Fruit fly (Drosophila melanogaster) whole organism, prepupa: ENCODE results near the gene hwt.
A peak's percentile ranks its signal among the peaks of the same experiment; 100 is the strongest.

ENCODE experiments used
- CG10669 ChIP-seq: fragments of 200-800 bp; sonication (Bioruptor generic); optimal IDR thresholded peaks from 3 replicates; lab custom pipeline; 2018; ENCODE audit warnings: missing biosample characterization, mild to moderate bottlenecking, missing genetic modification characterization, moderate library complexity
- CG11294 ChIP-seq: fragments of 200-800 bp; sonication (Bioruptor generic); IDR thresholded peaks from 2 replicates; pipeline ENCODE4 v1.3.6; 2022; ENCODE audit warnings: missing biosample characterization, missing genetic modification characterization
- CG11762 ChIP-seq: fragments of 200-800 bp; sonication (Bioruptor generic); optimal IDR thresholded peaks from 3 replicates; lab custom pipeline; 2016; ENCODE audit warnings: missing biosample characterization, missing genetic modification characterization; ENCODE audit not compliant: insufficient read depth
- CG11902 ChIP-seq: fragments of 200-800 bp; sonication (Bioruptor generic); optimal IDR thresholded peaks from 3 replicates; lab custom pipeline; 2016; ENCODE audit warnings: missing biosample characterization, missing genetic modification characterization
- CG15336 ChIP-seq: fragments of 200-800 bp; sonication (Bioruptor generic); IDR thresholded peaks from 2 replicates; pipeline ENCODE4 v1.3.6; 2022; ENCODE audit warnings: missing biosample characterization, missing genetic modification characterization
- CG1621 ChIP-seq: fragments of 200-800 bp; sonication (Bioruptor generic); optimal IDR thresholded peaks from 3 replicates; lab custom pipeline; 2018; ENCODE audit warnings: missing biosample characterization, mild to moderate bottlenecking, missing genetic modification characterization
- CG16779 ChIP-seq: fragments of 200-800 bp; sonication (Bioruptor generic); optimal IDR thresholded peaks from 3 replicates; lab custom pipeline; 2017; ENCODE audit warnings: missing biosample characterization, mild to moderate bottlenecking, missing genetic modification characterization
- CG3032 ChIP-seq: fragments of 200-800 bp; optimal IDR thresholded peaks from 2 replicates; lab custom pipeline; 2019; ENCODE audit warnings: missing biosample characterization, mild to moderate bottlenecking, missing genetic modification characterization, moderate library complexity
- CG31627 ChIP-seq: fragments of 200-800 bp; sonication (Bioruptor generic); optimal IDR thresholded peaks from 3 replicates; lab custom pipeline; 2016; ENCODE audit warnings: missing biosample characterization, missing genetic modification characterization
- CG32006 ChIP-seq: fragments of 200-800 bp; sonication (Bioruptor generic); optimal IDR thresholded peaks from 3 replicates; lab custom pipeline; 2017; ENCODE audit warnings: missing biosample characterization, mild to moderate bottlenecking, missing genetic modification characterization
- CG34406 ChIP-seq: fragments of 200-800 bp; sonication (Bioruptor generic); optimal IDR thresholded peaks from 3 replicates; lab custom pipeline; 2016; ENCODE audit warnings: missing biosample characterization, missing genetic modification characterization
- CG3919 ChIP-seq: fragments of 200-800 bp; sonication (Bioruptor generic); optimal IDR thresholded peaks from 3 replicates; lab custom pipeline; 2016; ENCODE audit warnings: missing biosample characterization, missing genetic modification characterization
- CG4318 ChIP-seq: fragments of 200-800 bp; sonication (Bioruptor generic); optimal IDR thresholded peaks from 3 replicates; lab custom pipeline; 2017; ENCODE audit warnings: missing biosample characterization, mild to moderate bottlenecking, missing genetic modification characterization
- CG6163 ChIP-seq: fragments of 200-800 bp; sonication (Bioruptor generic); IDR thresholded peaks from 3 replicates; pipeline ENCODE4 v1.3.6; 2022; ENCODE audit warnings: missing biosample characterization, missing genetic modification characterization
- CG6276 ChIP-seq: fragments of 200-800 bp; sonication (Bioruptor generic); optimal IDR thresholded peaks from 2 replicates; lab custom pipeline; 2017; ENCODE audit warnings: missing biosample characterization, mild to moderate bottlenecking, missing genetic modification characterization
- CG6792 ChIP-seq: fragments of 200-800 bp; sonication (Bioruptor generic); optimal IDR thresholded peaks from 3 replicates; lab custom pipeline; 2016; ENCODE audit warnings: missing biosample characterization, missing genetic modification characterization
- CG6808 ChIP-seq: fragments of 200-800 bp; sonication (Bioruptor generic); optimal IDR thresholded peaks from 3 replicates; lab custom pipeline; 2017; ENCODE audit warnings: missing biosample characterization, missing genetic modification characterization, mild to moderate bottlenecking, moderate library complexity, missing genetic modification reagents
- CG7368 ChIP-seq: fragments of 200-800 bp; sonication (Bioruptor generic); optimal IDR thresholded peaks from 3 replicates; lab custom pipeline; 2016; ENCODE audit warnings: missing biosample characterization, missing genetic modification characterization
- CG8119 ChIP-seq: fragments of 200-800 bp; sonication (Bioruptor generic); IDR thresholded peaks from 3 replicates; pipeline ENCODE4 v1.3.6; 2022; ENCODE audit warnings: missing biosample characterization, missing genetic modification characterization
- CG8319 ChIP-seq: fragments of 200-800 bp; sonication (Bioruptor generic); optimal IDR thresholded peaks from 3 replicates; lab custom pipeline; 2016; ENCODE audit warnings: missing biosample characterization, missing genetic modification characterization
- Eip78C ChIP-seq: fragments of 200-800 bp; sonication (Bioruptor generic); peaks from one replicate; lab custom pipeline; 2016; ENCODE audit warnings: missing biosample characterization, missing genetic modification characterization
- Eip93F ChIP-seq: fragments of 200-800 bp; sonication (Bioruptor generic); optimal IDR thresholded peaks from 2 replicates; lab custom pipeline; 2016; ENCODE audit warnings: missing biosample characterization, mild to moderate bottlenecking, missing genetic modification characterization
- Ets21C ChIP-seq: fragments of 200-800 bp; sonication (Bioruptor generic); optimal IDR thresholded peaks from 3 replicates; lab custom pipeline; 2016; ENCODE audit warnings: missing biosample characterization, missing genetic modification characterization
- Ets96B ChIP-seq: fragments of 200-800 bp; optimal IDR thresholded peaks from 2 replicates; lab custom pipeline; 2019; ENCODE audit warnings: missing biosample characterization, mild to moderate bottlenecking, missing genetic modification characterization, moderate library complexity
- Hr38 ChIP-seq: sonication (Bioruptor generic); optimal IDR thresholded peaks from 2 replicates; lab custom pipeline; 2016; ENCODE audit warnings: missing biosample characterization, missing genetic modification characterization
- Hr39 ChIP-seq: fragments of 200-800 bp; sonication (Bioruptor generic); optimal IDR thresholded peaks from 2 replicates; lab custom pipeline; 2016; ENCODE audit warnings: missing biosample characterization, missing genetic modification characterization
- Hr4 ChIP-seq: fragments of 200-800 bp; sonication (Bioruptor generic); optimal IDR thresholded peaks from 3 replicates; lab custom pipeline; 2016; ENCODE audit warnings: missing biosample characterization, missing genetic modification characterization
- Lpt ChIP-seq: fragments of 200-800 bp; sonication (Bioruptor generic); optimal IDR thresholded peaks from 3 replicates; lab custom pipeline; 2016; ENCODE audit warnings: missing biosample characterization, missing genetic modification characterization
- Met ChIP-seq: fragments of 200-800 bp; sonication (Bioruptor generic); optimal IDR thresholded peaks from 3 replicates; lab custom pipeline; 2016; ENCODE audit warnings: missing biosample characterization, missing genetic modification characterization
- OdsH ChIP-seq: fragments of 200-800 bp; sonication (Bioruptor generic); optimal IDR thresholded peaks from 3 replicates; lab custom pipeline; 2016; ENCODE audit warnings: missing biosample characterization, missing genetic modification characterization
- Smox ChIP-seq: fragments of 200-800 bp; sonication (Bioruptor generic); optimal IDR thresholded peaks from 3 replicates; lab custom pipeline; 2016; ENCODE audit warnings: missing biosample characterization, missing genetic modification characterization
- Sox14 ChIP-seq: fragments of 200-800 bp; sonication (Bioruptor generic); optimal IDR thresholded peaks from 3 replicates; lab custom pipeline; 2016; ENCODE audit warnings: missing biosample characterization, missing genetic modification characterization
- Sox15 ChIP-seq: fragments of 200-800 bp; sonication (Bioruptor generic); optimal IDR thresholded peaks from 3 replicates; lab custom pipeline; 2016; ENCODE audit warnings: missing biosample characterization, missing genetic modification characterization
- dac ChIP-seq: fragments of 200-800 bp; sonication (Bioruptor generic); optimal IDR thresholded peaks from 2 replicates; lab custom pipeline; 2017; ENCODE audit warnings: missing biosample characterization, mild to moderate bottlenecking, missing genetic modification characterization
- dsx ChIP-seq: fragments of 200-800 bp; optimal IDR thresholded peaks from 3 replicates; lab custom pipeline; 2019; ENCODE audit warnings: missing biosample characterization, mild to moderate bottlenecking, missing genetic modification characterization, moderate library complexity; ENCODE audit not compliant: poor library complexity, severe bottlenecking
- eg ChIP-seq: fragments of 200-800 bp; sonication (Bioruptor generic); IDR thresholded peaks from 3 replicates; pipeline ENCODE4 v1.3.6; 2022; ENCODE audit warnings: missing biosample characterization, missing genetic modification characterization
- esn ChIP-seq: fragments of 200-800 bp; sonication (Bioruptor generic); optimal IDR thresholded peaks from 2 replicates; lab custom pipeline; 2016; ENCODE audit warnings: missing biosample characterization, mild to moderate bottlenecking, missing genetic modification characterization, moderate library complexity
- fd59A ChIP-seq: fragments of 200-800 bp; sonication (Bioruptor generic); optimal IDR thresholded peaks from 2 replicates; lab custom pipeline; 2017; ENCODE audit warnings: missing biosample characterization, mild to moderate bottlenecking, missing genetic modification characterization, missing genetic modification reagents
- fd85E ChIP-seq: fragments of 200-800 bp; sonication (Bioruptor generic); optimal IDR thresholded peaks from 3 replicates; lab custom pipeline; 2016; ENCODE audit warnings: missing biosample characterization, missing genetic modification characterization
- fkh ChIP-seq: fragments of 200-800 bp; sonication (Bioruptor generic); optimal IDR thresholded peaks from 3 replicates; lab custom pipeline; 2017; ENCODE audit warnings: missing biosample characterization, mild to moderate bottlenecking, missing genetic modification characterization, moderate library complexity
- lz ChIP-seq: fragments of 200-800 bp; sonication (Bioruptor generic); optimal IDR thresholded peaks from 3 replicates; lab custom pipeline; 2016; ENCODE audit warnings: missing biosample characterization, missing genetic modification characterization
- salr ChIP-seq, 2 experiments: fragments of 200-800 bp; sonication (Bioruptor generic); optimal IDR thresholded peaks; 3 replicates each; lab custom pipeline; 2016 to 2018; ENCODE audit warnings: missing biosample characterization in 2 of 2, missing genetic modification characterization in 2 of 2, mild to moderate bottlenecking in 1 of 2
- spab ChIP-seq: fragments of 200-800 bp; sonication (Bioruptor generic); optimal IDR thresholded peaks from 2 replicates; lab custom pipeline; 2017; ENCODE audit warnings: missing biosample characterization, mild to moderate bottlenecking, missing genetic modification characterization, missing genetic modification reagents
- ss ChIP-seq, 2 experiments: fragments of 200-800 bp; sonication (Bioruptor generic); optimal IDR thresholded peaks; 2 replicates in 1 of 2; 3 replicates in 1 of 2; lab custom pipeline; 2017 to 2018; ENCODE audit warnings: mild to moderate bottlenecking in 2 of 2, missing biosample characterization in 2 of 2, missing genetic modification characterization in 2 of 2, moderate library complexity in 1 of 2
- svp ChIP-seq: fragments of 200-800 bp; sonication (Bioruptor generic); peaks from one replicate; lab custom pipeline; 2016; ENCODE audit warnings: missing biosample characterization, missing genetic modification characterization
- topi ChIP-seq: fragments of 200-800 bp; sonication (Bioruptor generic); optimal IDR thresholded peaks from 3 replicates; lab custom pipeline; 2016; ENCODE audit warnings: missing biosample characterization, missing genetic modification characterization
- vri ChIP-seq: fragments of 200-800 bp; sonication (Bioruptor generic); optimal IDR thresholded peaks from 3 replicates; lab custom pipeline; 2016; ENCODE audit warnings: missing biosample characterization, mild to moderate bottlenecking, missing genetic modification characterization

Gene hwt

DNA sequence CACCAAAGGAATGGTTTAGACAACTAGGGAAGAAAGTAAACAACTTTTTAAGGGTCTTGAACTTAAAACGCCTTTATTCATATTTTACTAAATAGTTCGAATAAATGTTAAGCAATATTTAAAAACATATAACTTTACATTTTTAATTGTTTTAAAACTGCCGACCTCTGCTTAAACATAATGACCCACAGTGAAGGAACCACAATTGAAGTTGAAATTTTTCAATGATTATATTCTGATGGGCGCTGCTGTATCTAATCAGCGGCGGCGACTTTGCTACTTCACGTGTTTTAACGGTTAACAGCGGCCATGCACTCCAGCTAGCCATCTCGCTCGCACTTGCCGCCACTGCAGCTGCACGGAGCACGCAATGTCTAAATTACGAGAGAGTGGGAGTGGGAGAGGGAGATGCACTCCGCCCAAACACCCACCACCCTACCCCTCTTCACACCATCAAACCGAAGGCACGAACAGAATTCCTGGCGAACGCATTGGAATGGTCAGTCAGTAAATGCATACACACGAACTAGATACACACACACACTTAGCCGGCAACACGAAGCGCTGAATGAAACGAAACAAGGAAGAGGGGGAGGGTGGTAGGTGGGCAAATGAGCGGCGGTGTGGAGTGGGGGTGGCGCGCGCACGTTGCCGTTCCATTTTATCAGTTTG lies 10.6 kb upstream of the hwt start (continued):
- no peak for TF ChIP-seq CG11294 (GFP tag; lab: Robert Waterston, UW)
- peak; percentile 67 for TF ChIP-seq esn (GFP tag; lab: Kevin White, UChicago)
- TF ChIP-seq CG11762 (GFP tag; lab: Kevin White, UChicago): no peak
- no peak for TF ChIP-seq CG11902 (GFP tag; lab: Kevin White, UChicago)
- TF ChIP-seq vri: peak; percentile 3
- peak; percentile 41 for TF ChIP-seq Hr39 (GFP tag; lab: Kevin White, UChicago)
- TF ChIP-seq CG6163 (GFP tag; lab: Robert Waterston, UW): peak; percentile 72; the same call in 2 of the 3 replicates
- TF ChIP-seq OdsH (GFP tag; lab: Kevin White, UChicago): peak; percentile 45
- peak; percentile 51 for TF ChIP-seq Smox (GFP tag; lab: Kevin White, UChicago)
- TF ChIP-seq CG3919 (GFP tag; lab: Kevin White, UChicago): peak; percentile 56
- TF ChIP-seq topi: peak; percentile 65
- TF ChIP-seq Sox15: peak; percentile 33
- TF ChIP-seq CG8319: no peak
- peak; percentile 17 for TF ChIP-seq dac (GFP tag; lab: Kevin White, UChicago)
- peak; percentile 68 for TF ChIP-seq CG8119 (GFP tag; lab: Robert Waterston, UW)
- TF ChIP-seq CG6808 (GFP tag; lab: Kevin White, UChicago): no peak
- peak; percentile 61 for TF ChIP-seq CG6276 (GFP tag; lab: Kevin White, UChicago)
- TF ChIP-seq CG34406 (GFP tag; lab: Kevin White, UChicago): peak; percentile 54
- peak in 1 of 2 experiments; percentile 96 for TF ChIP-seq ss (GFP tag; optimal IDR thresholded peaks at IDR 0.05; lab: Kevin White, UChicago)
- peak; percentile 68 for TF ChIP-seq Hr4
- peak in 1 of 2 experiments; percentile 7 for TF ChIP-seq salr (GFP tag; optimal IDR thresholded peaks at IDR 0.05; lab: Kevin White, UChicago)
- TF ChIP-seq CG6792: peak; percentile 5
- peak; percentile 63 for TF ChIP-seq eg
- TF ChIP-seq CG4318 (GFP tag; lab: Kevin White, UChicago): peak; percentile 47
- TF ChIP-seq fkh: no peak
- TF ChIP-seq spab (GFP tag; lab: Kevin White, UChicago): no peak
- peak; percentile 73 for TF ChIP-seq Met (GFP tag; lab: Kevin White, UChicago)
- peak; percentile 51 for TF ChIP-seq CG31627 (GFP tag; lab: Kevin White, UChicago)

DNA sequence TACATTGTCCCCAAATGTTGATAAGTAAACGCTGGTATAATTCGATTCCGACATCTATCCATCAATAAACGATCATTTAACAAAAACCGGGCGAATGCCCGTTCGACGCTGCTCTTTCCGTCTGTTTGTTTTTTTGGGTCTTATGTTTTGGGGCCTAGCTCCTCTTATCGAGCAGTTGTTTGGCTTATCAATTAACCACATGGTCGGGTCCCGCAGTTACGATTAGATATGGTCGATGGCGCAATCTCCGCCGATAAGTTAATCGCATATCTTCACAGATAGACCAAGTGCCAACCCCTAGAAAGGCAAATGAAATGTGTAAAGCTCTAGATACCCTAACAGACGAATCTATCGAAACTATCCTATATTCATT lies 10.1 kb upstream of the hwt start:
- TF ChIP-seq vri (peak; percentile 79), CG11902 (GFP tag; lab: Kevin White, UChicago) (no peak)

DNA sequence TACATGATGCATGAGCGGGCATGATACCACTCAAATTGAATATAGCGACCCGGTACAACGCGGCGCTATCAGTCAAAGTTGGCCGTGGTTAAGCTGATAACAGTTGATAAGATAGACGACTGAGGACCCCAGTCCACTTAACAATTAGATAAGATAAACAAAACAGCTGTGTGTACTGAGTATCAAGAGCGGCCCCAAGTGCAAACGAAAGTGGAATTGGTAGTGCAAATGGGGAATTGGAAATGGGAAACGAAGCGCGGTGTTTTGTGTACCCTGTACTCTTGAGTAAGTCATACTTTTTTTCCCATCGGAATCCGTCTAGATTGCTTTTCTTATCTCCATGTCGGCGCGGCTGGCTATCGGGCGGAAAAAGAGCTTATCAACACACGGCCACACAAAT lies 9.5 kb upstream of the hwt start:
- TF ChIP-seq CG1621 (no peak), fkh (peak; percentile 67), CG3032 (tag; lab: Kevin White, UChicago) (no peak), CG16779 (tag; lab: Kevin White, UChicago) (no peak), CG34406 (GFP tag; lab: Kevin White, UChicago) (no peak), dsx (GFP tag; lab: Kevin White, UChicago) (no peak), CG8319 (no peak), Hr38 (no peak), vri (peak; percentile 67), Hr39 (GFP tag; lab: Kevin White, UChicago) (no peak), lz (GFP tag; lab: Kevin White, UChicago) (no peak), fd59A (no peak), CG10669 (GFP tag; lab: Kevin White, UChicago) (no peak), Ets96B (tag; lab: Kevin White, UChicago) (no peak), Hr4 (no peak), CG7368 (GFP tag; lab: Kevin White, UChicago) (no peak), fd85E (GFP tag; lab: Kevin White, UChicago) (no peak), CG32006 (GFP tag; lab: Kevin White, UChicago) (no peak), esn (GFP tag; lab: Kevin White, UChicago) (no peak), Lpt (GFP tag; lab: Kevin White, UChicago) (no peak), CG31627 (GFP tag; lab: Kevin White, UChicago) (no peak), Ets21C (GFP tag; lab: Kevin White, UChicago) (no peak), Sox14 (GFP tag; lab: Kevin White, UChicago) (no peak), Eip93F (GFP tag; lab: Kevin White, UChicago) (no peak), Eip78C (GFP tag; lab: Kevin White, UChicago) (no peak), CG6163 (GFP tag; lab: Robert Waterston, UW) (no peak), CG15336 (GFP tag; lab: Robert Waterston, UW) (0 out of 2 replicates have a peak, but pooled peaks have one; percentile 14), svp (GFP tag; lab: Kevin White, UChicago) (peak; percentile 85)
